Worm (Caenorhabditis elegans): ENCODE results near the gene srh-41.

DNA sequence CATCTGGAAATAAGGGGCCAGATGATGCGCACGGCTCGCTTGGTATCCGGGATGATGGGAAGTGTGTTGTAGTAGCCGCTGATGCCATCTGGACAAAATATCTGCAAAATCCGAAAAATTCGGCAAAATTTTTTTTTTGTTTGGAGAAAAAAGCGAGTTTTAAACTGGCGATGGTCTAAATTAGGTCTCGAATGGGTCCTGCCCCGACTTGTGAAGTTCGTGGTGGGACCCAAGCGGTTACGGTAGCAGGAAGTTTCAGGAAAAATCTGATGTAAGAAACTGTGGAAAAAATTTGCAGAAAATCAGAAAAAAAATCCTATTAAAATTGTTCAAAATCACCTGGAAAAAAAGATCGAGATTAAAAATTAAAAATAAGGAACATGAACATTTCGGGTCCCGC lies 43.7 kb downstream of the srh-41 start, which contains the start of gene jmjd-2:
- TF ChIP-seq ama-1 (optimal IDR thresholded peaks at IDR 0.05), result no peak
- TF ChIP-seq unc-86 (tag; optimal IDR thresholded peaks at IDR 0.05), result no peak
- TF ChIP-seq tbx-2 (tag; optimal IDR thresholded peaks at IDR 0.05), result no peak
- no peak for TF ChIP-seq ceh-19 (GFP tag; optimal IDR thresholded peaks at IDR 0.05)
- no peak for TF ChIP-seq odd-2 (tag; optimal IDR thresholded peaks at IDR 0.05)
- no peak for TF ChIP-seq nhr-11 (tag; optimal IDR thresholded peaks at IDR 0.05)
- no peak for TF ChIP-seq eyg-1 (tag; optimal IDR thresholded peaks at IDR 0.05)
- TF ChIP-seq pha-4 (tag; optimal IDR thresholded peaks at IDR 0.05), result no peak
- no peak for TF ChIP-seq sox-2 (GFP tag; IDR thresholded peaks at IDR 0.05)
- TF ChIP-seq hlh-13 (GFP tag; optimal IDR thresholded peaks at IDR 0.05), result no peak
- no peak for TF ChIP-seq fax-1 (tag; optimal IDR thresholded peaks at IDR 0.05)
- TF ChIP-seq ceh-45 (GFP tag; IDR thresholded peaks at IDR 0.05), result no peak
- no peak for TF ChIP-seq C08G9.2 (tag; optimal IDR thresholded peaks at IDR 0.05)
- no peak for TF ChIP-seq ref-2 (tag; optimal IDR thresholded peaks at IDR 0.05)
